Worm (Caenorhabditis elegans) whole organism, L1 larva: ENCODE measurements around the gene pept-2.
A peak's percentile ranks its signal among the peaks of the same experiment; 100 is the strongest.
"Not testable (repeated sequence)": the region's sequence is repeated elsewhere in the genome, so short reads cannot be mapped to it uniquely, and the experiment has no call there.

Experiments
- C04F5.9 ChIP-seq: sonication (generic microtip); optimal IDR thresholded peaks from 2 replicates; lab custom pipeline; 2016; ENCODE audit warnings: missing genetic modification characterization, missing compliant biosample characterization
- C16A3.4 ChIP-seq: fragments of 150-350 bp; optimal IDR thresholded peaks from 2 replicates; lab custom pipeline; 2014; ENCODE audit warnings: missing biosample characterization, missing genetic modification characterization
- C34B4.2 ChIP-seq: sonication (generic microtip); optimal IDR thresholded peaks from 2 replicates; lab custom pipeline; 2017; ENCODE audit warnings: mild to moderate bottlenecking, missing genetic modification characterization, missing compliant biosample characterization
- F16B12.6 ChIP-seq: fragments of 150-350 bp; optimal IDR thresholded peaks from 2 replicates; lab custom pipeline; 2014; ENCODE audit warnings: missing biosample characterization, missing genetic modification characterization
- aha-1 ChIP-seq: fragments of 150-350 bp; optimal IDR thresholded peaks from 2 replicates; lab custom pipeline; 2014; ENCODE audit warnings: missing biosample characterization, missing genetic modification characterization
- aly-2 ChIP-seq: fragments of 150-350 bp; optimal IDR thresholded peaks from 2 replicates; lab custom pipeline; 2014; ENCODE audit warnings: missing biosample characterization, missing genetic modification characterization
- ama-1 ChIP-seq: fragments of 150-350 bp; optimal IDR thresholded peaks from 2 replicates; lab custom pipeline; 2014
- blmp-1 ChIP-seq: fragments of 150-350 bp; optimal IDR thresholded peaks from 2 replicates; lab custom pipeline; 2014; ENCODE audit warnings: missing biosample characterization, missing genetic modification characterization
- ceh-63 ChIP-seq: fragments of 200-800 bp; sonication (Bioruptor generic); optimal IDR thresholded peaks from 2 replicates; lab custom pipeline; 2018; ENCODE audit warnings: mild to moderate bottlenecking, missing genetic modification characterization, missing compliant biosample characterization
- efl-1 ChIP-seq, 4 experiments: fragments of 150-350 bp; optimal IDR thresholded peaks in 3 of 4; peaks in 1 of 4; 1 replicate in 1 of 4; 2 replicates in 3 of 4; lab custom pipeline; 2014; ENCODE audit warnings: missing biosample characterization in 2 of 4, missing genetic modification characterization in 2 of 4, missing genetic modification reagents in 2 of 4
- egl-13 ChIP-seq: sonication (generic microtip); optimal IDR thresholded peaks from 2 replicates; lab custom pipeline; 2016; ENCODE audit warnings: missing genotype, missing genetic modification reagents, missing genetic modification characterization, missing compliant biosample characterization
- egl-27 ChIP-seq, 2 experiments: fragments of 150-350 bp in 1 of 2; sonication (generic microtip); optimal IDR thresholded peaks; 3 replicates each; lab custom pipeline; 2017 to 2018; ENCODE audit warnings: missing biosample characterization in 2 of 2, missing genetic modification characterization in 2 of 2, missing genetic modification reagents in 2 of 2
- elt-3 ChIP-seq, 6 experiments: fragments of 150-350 bp in 1 of 6; sonication (generic microtip); optimal IDR thresholded peaks; 2 replicates each; lab custom pipeline; 2017 to 2018; ENCODE audit warnings: missing biosample characterization in 6 of 6, missing genetic modification characterization in 6 of 6, inconsistent platforms in 1 of 6
- ets-5 ChIP-seq: fragments of 200-800 bp; sonication (Bioruptor generic); IDR thresholded peaks from 2 replicates; pipeline ENCODE4 v1.3.6; 2022; ENCODE audit warnings: missing genetic modification characterization, missing compliant biosample characterization
- fkh-4 ChIP-seq: sonication (generic microtip); optimal IDR thresholded peaks from 2 replicates; lab custom pipeline; 2016; ENCODE audit warnings: missing compliant biosample characterization, missing genetic modification characterization, borderline replicate concordance
- grh-1 ChIP-seq: fragments of 200-800 bp; sonication (Bioruptor generic); IDR thresholded peaks from 2 replicates; pipeline ENCODE4 v1.3.6; 2022; ENCODE audit warnings: missing genetic modification reagents, missing genetic modification characterization, missing compliant biosample characterization
- hlh-4 ChIP-seq: sonication (generic microtip); optimal IDR thresholded peaks from 2 replicates; lab custom pipeline; 2016; ENCODE audit warnings: mild to moderate bottlenecking, missing genetic modification characterization, missing compliant biosample characterization
- hpl-2 ChIP-seq: fragments of 150-350 bp; optimal IDR thresholded peaks from 2 replicates; lab custom pipeline; 2014; ENCODE audit warnings: missing biosample characterization, missing genetic modification reagents, missing genetic modification characterization
- isw-1 ChIP-seq: fragments of 200-800 bp; sonication (Bioruptor generic); IDR thresholded peaks from 2 replicates; pipeline ENCODE4 v1.3.6; 2022; ENCODE audit warnings: missing genetic modification characterization, missing compliant biosample characterization
- lin-14 ChIP-seq: fragments of 200-800 bp; sonication (Bioruptor generic); optimal IDR thresholded peaks from 2 replicates; lab custom pipeline; 2018; ENCODE audit warnings: mild to moderate bottlenecking, missing genetic modification characterization, moderate library complexity, missing compliant biosample characterization
- lin-15B ChIP-seq: fragments of 150-350 bp; sonication (generic microtip); optimal IDR thresholded peaks from 3 replicates; lab custom pipeline; 2014; ENCODE audit warnings: missing biosample characterization, missing genetic modification characterization
- mab-9 ChIP-seq: fragments of 200-800 bp; sonication (Bioruptor generic); IDR thresholded peaks from 2 replicates; pipeline ENCODE4 v1.3.6; 2022; ENCODE audit warnings: missing genetic modification reagents, missing genetic modification characterization, missing compliant biosample characterization
- nhr-11 ChIP-seq: fragments of 150-350 bp; optimal IDR thresholded peaks from 2 replicates; lab custom pipeline; 2014; ENCODE audit warnings: missing biosample characterization, missing genetic modification characterization
- nhr-12 ChIP-seq: sonication (generic microtip); optimal IDR thresholded peaks from 2 replicates; lab custom pipeline; 2017; ENCODE audit warnings: missing biosample characterization, missing genetic modification characterization
- nhr-20 ChIP-seq: sonication (generic microtip); optimal IDR thresholded peaks from 2 replicates; lab custom pipeline; 2016; ENCODE audit warnings: mild to moderate bottlenecking, missing genetic modification characterization, missing compliant biosample characterization
- nhr-237 ChIP-seq: fragments of 150-350 bp; optimal IDR thresholded peaks from 2 replicates; lab custom pipeline; 2014; ENCODE audit warnings: missing biosample characterization, missing genetic modification characterization
- nhr-28 ChIP-seq: fragments of 150-350 bp; optimal IDR thresholded peaks from 2 replicates; lab custom pipeline; 2014; ENCODE audit warnings: missing biosample characterization, missing genetic modification characterization
- nhr-47 ChIP-seq: sonication (generic microtip); optimal IDR thresholded peaks from 2 replicates; lab custom pipeline; 2016; ENCODE audit warnings: mild to moderate bottlenecking, missing genetic modification characterization, moderate library complexity, missing compliant biosample characterization
- nhr-71 ChIP-seq: sonication (generic microtip); optimal IDR thresholded peaks from 2 replicates; lab custom pipeline; 2016; ENCODE audit warnings: mild to moderate bottlenecking, missing genetic modification characterization, moderate library complexity, missing compliant biosample characterization
- nhr-90 ChIP-seq: sonication (generic microtip); optimal IDR thresholded peaks from 2 replicates; lab custom pipeline; 2016; ENCODE audit warnings: mild to moderate bottlenecking, missing genetic modification characterization, missing compliant biosample characterization; ENCODE audit not compliant: poor library complexity
- sox-4 ChIP-seq: sonication (generic microtip); optimal IDR thresholded peaks from 2 replicates; lab custom pipeline; 2016; ENCODE audit warnings: missing genetic modification characterization, missing compliant biosample characterization
- sptf-1 ChIP-seq: fragments of 150-350 bp; optimal IDR thresholded peaks from 2 replicates; lab custom pipeline; 2014; ENCODE audit warnings: missing biosample characterization, missing genetic modification characterization
- swsn-7 ChIP-seq: sonication (generic microtip); optimal IDR thresholded peaks from 2 replicates; lab custom pipeline; 2016; ENCODE audit warnings: missing genetic modification characterization, missing compliant biosample characterization
- tbx-2 ChIP-seq: sonication (generic microtip); optimal IDR thresholded peaks from 2 replicates; lab custom pipeline; 2016; ENCODE audit warnings: missing genetic modification characterization, missing compliant biosample characterization
- tlp-1 ChIP-seq: fragments of 150-350 bp; optimal IDR thresholded peaks from 2 replicates; lab custom pipeline; 2014; ENCODE audit warnings: missing biosample characterization, missing genetic modification characterization
- unc-30 ChIP-seq: sonication (generic microtip); optimal IDR thresholded peaks from 2 replicates; lab custom pipeline; 2017; ENCODE audit warnings: missing biosample characterization, missing genetic modification characterization
- unc-62 ChIP-seq: fragments of 150-350 bp; optimal IDR thresholded peaks from 2 replicates; lab custom pipeline; 2014; ENCODE audit warnings: missing biosample characterization, missing genetic modification reagents, missing genetic modification characterization
- unc-86 ChIP-seq: sonication (generic microtip); optimal IDR thresholded peaks from 2 replicates; lab custom pipeline; 2016; ENCODE audit warnings: missing genetic modification characterization, missing compliant biosample characterization
- unc-98 ChIP-seq: fragments of 200-800 bp; sonication (Bioruptor generic); IDR thresholded peaks from 2 replicates; pipeline ENCODE4 v1.3.6; 2022; ENCODE audit warnings: missing genetic modification characterization, missing compliant biosample characterization
- xbp-1 ChIP-seq: sonication (generic microtip); optimal IDR thresholded peaks from 2 replicates; lab custom pipeline; 2016; ENCODE audit warnings: missing genetic modification characterization, missing compliant biosample characterization
- zag-1 ChIP-seq: fragments of 150-350 bp; optimal IDR thresholded peaks from 2 replicates; lab custom pipeline; 2014; ENCODE audit warnings: missing biosample characterization, missing genetic modification characterization
- ztf-11 ChIP-seq, 2 experiments: sonication (generic microtip); optimal IDR thresholded peaks; 2 replicates each; lab custom pipeline; 2016 to 2017; ENCODE audit warnings: missing genetic modification characterization in 2 of 2, missing biosample characterization in 1 of 2, missing compliant biosample characterization in 1 of 2
- ztf-4 ChIP-seq: fragments of 150-350 bp; optimal IDR thresholded peaks from 2 replicates; lab custom pipeline; 2014; ENCODE audit warnings: missing biosample characterization, missing genetic modification characterization

The pept-2 gene

ce11 chrIV:10790353-10790752, at the start of gene pept-2:
Gene pept-2, plus strand, starts transcription at chrIV:10790653.
- no peak for TF ChIP-seq C34B4.2 (tag; lab: Kevin White, UChicago)
- TF ChIP-seq ama-1 (lab: Kevin White, UChicago) = no peak
- no peak for TF ChIP-seq ztf-11 (tag; optimal IDR thresholded peaks at IDR 0.05; lab: Kevin White, UChicago)
- peak; percentile 24 for TF ChIP-seq blmp-1 (tag; lab: Kevin White, UChicago)
- TF ChIP-seq aha-1 = no peak
- no peak for TF ChIP-seq F16B12.6
- TF ChIP-seq tbx-2 (tag; lab: Kevin White, UChicago) = no peak
- TF ChIP-seq nhr-20 (tag; lab: Kevin White, UChicago) = no peak
- TF ChIP-seq, all 84 proteins: peak for 1

- TF ChIP-seq nhr-11 (tag; lab: Kevin White, UChicago) = no peak
- TF ChIP-seq efl-1 (optimal IDR thresholded peaks at IDR 0.05; lab: Kevin White, UChicago) = no peak
- TF ChIP-seq efl-1 (GFP tag; optimal IDR thresholded peaks at IDR 0.05 in 1 of 2; lab: Kevin White, UChicago) = peak in 1 of 2 experiments; percentile 44
- TF ChIP-seq, all 84 proteins: peak for 1
These were observed 46.0 kb upstream of the pept-2 start, which contains the start of gene T25B9.3 for ce11 chrIV:10744475-10744874. Gene T25B9.3, plus strand, starts transcription at chrIV:10744775.

ce11 chrIV:10745332-10745731, 45.1 kb upstream of the pept-2 start:
- TF ChIP-seq ztf-4 = no peak
- no peak for TF ChIP-seq nhr-20 (tag; lab: Kevin White, UChicago)
- TF ChIP-seq hlh-4 (tag; lab: Kevin White, UChicago) = no peak
- TF ChIP-seq nhr-28 (tag; lab: Kevin White, UChicago) = no peak
- TF ChIP-seq unc-98 (GFP tag; lab: Robert Waterston, UW) = no peak
- no peak for TF ChIP-seq F16B12.6
- TF ChIP-seq elt-3 (tag; optimal IDR thresholded peaks at IDR 0.05; lab: Kevin White, UChicago) = no peak
- no peak for TF ChIP-seq ceh-63 (GFP tag; lab: Kevin White, UChicago)
- no peak for TF ChIP-seq hpl-2 (GFP tag; lab: Kevin White, UChicago)
- TF ChIP-seq sptf-1 (tag; lab: Kevin White, UChicago) = no peak
- no peak for TF ChIP-seq xbp-1 (tag; lab: Kevin White, UChicago)
- TF ChIP-seq aly-2 = no peak
- no peak for TF ChIP-seq nhr-71 (tag; lab: Kevin White, UChicago)
- TF ChIP-seq tlp-1 = no peak
- no peak for TF ChIP-seq ets-5
- TF ChIP-seq C16A3.4 (tag; lab: Kevin White, UChicago) = no peak
- TF ChIP-seq nhr-90 (tag; lab: Kevin White, UChicago) = no peak
- no peak for TF ChIP-seq egl-13 (tag; lab: Kevin White, UChicago)

ce11 chrIV:10750041-10750440, 40.4 kb upstream of the pept-2 start, which contains the start of gene T25B9.1:
Gene T25B9.1, minus strand, starts transcription at chrIV:10750141.
- peak in 1 of 6 experiments; percentile 80 for TF ChIP-seq elt-3 (tag; optimal IDR thresholded peaks at IDR 0.05; lab: Kevin White, UChicago)
- no peak for TF ChIP-seq unc-30 (tag; lab: Kevin White, UChicago)
- TF ChIP-seq tbx-2 (tag; lab: Kevin White, UChicago) = no peak
- TF ChIP-seq, all 84 proteins: peak for 1

ce11 chrIV:10751740-10752139, 38.7 kb upstream of the pept-2 start, which contains the start of gene T25B9.2:
Gene T25B9.2, minus strand, starts transcription at chrIV:10751840.
- TF ChIP-seq unc-62 (GFP tag; lab: Kevin White, UChicago); nhr-47 (tag; lab: Kevin White, UChicago); lin-15B (tag; lab: Kevin White, UChicago): not testable (repeated sequence)

- TF ChIP-seq unc-86 (tag; lab: Kevin White, UChicago) (no peak), nhr-237 (tag; lab: Kevin White, UChicago) (no peak), egl-27 (tag; optimal IDR thresholded peaks at IDR 0.05; lab: Kevin White, UChicago) (no peak), xbp-1 (tag; lab: Kevin White, UChicago) (no peak), ztf-11 (tag; optimal IDR thresholded peaks at IDR 0.05; lab: Kevin White, UChicago) (no peak), nhr-12 (tag; lab: Kevin White, UChicago) (no peak), sox-4 (tag; lab: Kevin White, UChicago) (no peak), unc-30 (tag; lab: Kevin White, UChicago) (no peak), tlp-1 (no peak), hlh-4 (tag; lab: Kevin White, UChicago) (no peak), zag-1 (no peak), lin-14 (no peak), isw-1 (GFP tag; lab: Robert Waterston, UW) (no peak), mab-9 (GFP tag; lab: Robert Waterston, UW) (no peak), nhr-90 (tag; lab: Kevin White, UChicago) (no peak), fkh-4 (tag; lab: Kevin White, UChicago) (no peak), grh-1 (GFP tag; lab: Robert Waterston, UW) (no peak), C04F5.9 (tag; lab: Kevin White, UChicago) (no peak), swsn-7 (no peak)
These were observed 35.8 kb upstream of the pept-2 start, which contains the start of gene T25B9.5 for ce11 chrIV:10754685-10755084. Gene T25B9.5, minus strand, starts transcription at chrIV:10754785.
